Fruit fly (Drosophila melanogaster) whole organism, pupa: ENCODE data around the gene pico.

Source experiments
- CG10348 ChIP-seq: fragments of 200-800 bp; sonication (Bioruptor generic); IDR thresholded peaks from 2 replicates; pipeline ENCODE4 v1.3.6; 2022; ENCODE audit warnings: missing biosample characterization, missing genetic modification characterization
- CG12605 ChIP-seq: fragments of 200-800 bp; sonication (Bioruptor generic); IDR thresholded peaks from 2 replicates; pipeline ENCODE4 v1.3.6; 2022; ENCODE audit warnings: missing biosample characterization, missing genetic modification characterization
- CG13204 ChIP-seq: fragments of 200-800 bp; sonication (Bioruptor generic); optimal IDR thresholded peaks from 2 replicates; lab custom pipeline; 2018; ENCODE audit warnings: missing biosample characterization, mild to moderate bottlenecking, missing genetic modification characterization, moderate library complexity
- CG14655 ChIP-seq: fragments of 200-800 bp; sonication (Bioruptor generic); optimal IDR thresholded peaks from 3 replicates; lab custom pipeline; 2017; ENCODE audit warnings: mild to moderate bottlenecking, missing biosample characterization, missing genetic modification reagents, missing genetic modification characterization
- CG15710 ChIP-seq: fragments of 200-800 bp; sonication (Bioruptor generic); optimal IDR thresholded peaks from 2 replicates; lab custom pipeline; 2018; ENCODE audit warnings: missing biosample characterization, mild to moderate bottlenecking, missing genetic modification characterization, moderate library complexity
- CG17806 ChIP-seq: fragments of 200-800 bp; sonication (Bioruptor generic); optimal IDR thresholded peaks from 2 replicates; lab custom pipeline; 2018; ENCODE audit warnings: missing biosample characterization, mild to moderate bottlenecking, missing genetic modification characterization, moderate library complexity
- CG32121 ChIP-seq: fragments of 200-800 bp; sonication (Bioruptor generic); IDR thresholded peaks from 2 replicates; pipeline ENCODE4 v1.3.6; 2022; ENCODE audit warnings: missing biosample characterization, missing genetic modification characterization
- CG34367 ChIP-seq: fragments of 200-800 bp; sonication (Bioruptor generic); optimal IDR thresholded peaks from 2 replicates; lab custom pipeline; 2018; ENCODE audit warnings: missing biosample characterization, mild to moderate bottlenecking, missing genetic modification characterization
- CG4496 ChIP-seq: fragments of 200-800 bp; sonication (Bioruptor generic); IDR thresholded peaks from 3 replicates; pipeline ENCODE4 v1.3.6; 2022; ENCODE audit warnings: missing biosample characterization, missing genetic modification characterization
- CG8159 ChIP-seq: fragments of 200-800 bp; sonication (Bioruptor generic); optimal IDR thresholded peaks from 3 replicates; lab custom pipeline; 2018; ENCODE audit warnings: missing biosample characterization, mild to moderate bottlenecking, missing genetic modification characterization, moderate library complexity
- CG8301 ChIP-seq: fragments of 200-800 bp; sonication (Bioruptor generic); optimal IDR thresholded peaks from 2 replicates; lab custom pipeline; 2018; ENCODE audit warnings: missing biosample characterization, mild to moderate bottlenecking, missing genetic modification characterization
- CG9948 ChIP-seq: fragments of 200-800 bp; sonication (Bioruptor generic); optimal IDR thresholded peaks from 2 replicates; lab custom pipeline; 2018; ENCODE audit warnings: missing biosample characterization, mild to moderate bottlenecking, missing genetic modification characterization, moderate library complexity
- D1 ChIP-seq: fragments of 200-800 bp; sonication (Bioruptor generic); optimal IDR thresholded peaks from 2 replicates; lab custom pipeline; 2018; ENCODE audit warnings: missing biosample characterization, mild to moderate bottlenecking, missing genetic modification characterization, moderate library complexity
- EcR ChIP-seq: fragments of 200-800 bp; sonication (Bioruptor generic); optimal IDR thresholded peaks from 3 replicates; lab custom pipeline; 2019; ENCODE audit warnings: missing biosample characterization, missing genetic modification characterization, mild to moderate bottlenecking, moderate library complexity, missing genetic modification reagents
- Ets98B ChIP-seq: fragments of 200-800 bp; sonication (Bioruptor generic); IDR thresholded peaks from 2 replicates; pipeline ENCODE4 v1.3.6; 2022; ENCODE audit warnings: missing biosample characterization, missing genetic modification characterization
- Pif1A ChIP-seq: fragments of 200-800 bp; sonication (Bioruptor generic); optimal IDR thresholded peaks from 3 replicates; lab custom pipeline; 2016; ENCODE audit warnings: missing biosample characterization, missing genetic modification characterization
- Pif1B ChIP-seq: fragments of 200-800 bp; sonication (Bioruptor generic); optimal IDR thresholded peaks from 3 replicates; lab custom pipeline; 2016; ENCODE audit warnings: missing biosample characterization, missing genetic modification characterization
- Snoo ChIP-seq: fragments of 200-800 bp; sonication (Bioruptor generic); optimal IDR thresholded peaks from 3 replicates; lab custom pipeline; 2017; ENCODE audit warnings: missing biosample characterization, mild to moderate bottlenecking, missing genetic modification characterization, inconsistent platforms
- fd96Ca ChIP-seq: fragments of 200-800 bp; sonication (Bioruptor generic); IDR thresholded peaks from 3 replicates; pipeline ENCODE4 v1.3.6; 2022; ENCODE audit warnings: missing biosample characterization, missing genetic modification characterization
- gl ChIP-seq: fragments of 200-800 bp; sonication (Bioruptor generic); optimal IDR thresholded peaks from 2 replicates; lab custom pipeline; 2018; ENCODE audit warnings: missing biosample characterization, mild to moderate bottlenecking, missing genetic modification characterization
- rn ChIP-seq: fragments of 200-800 bp; sonication (Bioruptor generic); IDR thresholded peaks from 2 replicates; pipeline ENCODE4 v1.3.6; 2022; ENCODE audit warnings: missing biosample characterization, missing genetic modification characterization

Gene pico

DNA sequence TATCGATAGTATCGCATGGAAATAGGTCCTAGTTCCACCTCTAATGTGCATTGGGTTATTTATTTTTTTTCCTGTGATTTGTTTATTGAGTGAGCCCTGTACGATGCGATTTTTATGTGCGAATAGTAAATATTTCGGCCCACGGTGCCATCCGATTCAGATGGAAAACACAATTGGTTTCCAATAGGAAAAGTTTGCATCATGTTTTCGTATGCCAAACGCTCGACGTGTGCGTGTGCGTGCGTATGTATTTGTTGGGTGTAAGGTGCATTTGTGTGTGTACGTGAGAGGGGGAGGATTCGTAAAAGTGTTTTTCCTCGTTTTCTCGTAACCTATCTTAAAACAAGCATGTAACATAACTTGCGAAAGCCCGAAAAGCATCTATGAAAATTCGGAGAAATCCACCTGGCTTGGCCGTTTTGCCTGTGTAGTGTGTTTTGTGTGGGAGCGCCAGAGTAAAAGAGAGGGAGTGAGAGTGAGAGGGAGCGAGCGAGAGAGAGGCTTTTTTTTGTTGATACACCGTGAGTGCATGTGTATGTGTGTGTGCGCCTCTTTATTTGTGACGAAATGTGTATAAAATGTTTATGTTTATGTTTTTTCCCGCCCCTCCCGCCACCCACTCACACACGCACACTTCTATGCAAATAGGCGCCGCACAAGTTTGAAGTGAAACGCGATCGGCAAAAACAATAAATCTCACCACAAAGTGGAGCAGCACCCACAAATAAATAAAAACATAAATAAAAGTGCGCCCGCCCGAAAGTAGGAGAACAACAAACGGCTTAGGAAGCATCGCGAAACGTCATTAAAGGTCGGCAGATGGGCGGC, 14.5 kb upstream of the pico start, which contains the start of gene Hers:
Gene Hers, plus strand, starts transcription at position 2 of the 828 bp plus-strand sequence.
- TF ChIP-seq CG8159: no peak
- TF ChIP-seq CG9948 (tag; lab: Kevin White, UChicago): no peak
- TF ChIP-seq Pif1B (GFP tag; lab: Kevin White, UChicago): no peak
- TF ChIP-seq CG12605: no peak
- TF ChIP-seq CG15710 (tag; lab: Kevin White, UChicago): no peak
- TF ChIP-seq rn (GFP tag; lab: Robert Waterston, UW): no peak
- TF ChIP-seq CG32121 (GFP tag; lab: Robert Waterston, UW): no peak
- no peak for TF ChIP-seq Ets98B
- no peak for TF ChIP-seq EcR (GFP tag; lab: Kevin White, UChicago)
- no peak for TF ChIP-seq CG4496 (GFP tag; lab: Robert Waterston, UW)
- TF ChIP-seq Snoo (tag; lab: Kevin White, UChicago): no peak
- TF ChIP-seq Pif1A (GFP tag; lab: Kevin White, UChicago): no peak
- TF ChIP-seq CG17806 (tag; lab: Kevin White, UChicago): no peak
- TF ChIP-seq D1 (tag; lab: Kevin White, UChicago): no peak
- TF ChIP-seq fd96Ca (GFP tag; lab: Robert Waterston, UW): no peak
- TF ChIP-seq, all 21 proteins: peak for 0

DNA sequence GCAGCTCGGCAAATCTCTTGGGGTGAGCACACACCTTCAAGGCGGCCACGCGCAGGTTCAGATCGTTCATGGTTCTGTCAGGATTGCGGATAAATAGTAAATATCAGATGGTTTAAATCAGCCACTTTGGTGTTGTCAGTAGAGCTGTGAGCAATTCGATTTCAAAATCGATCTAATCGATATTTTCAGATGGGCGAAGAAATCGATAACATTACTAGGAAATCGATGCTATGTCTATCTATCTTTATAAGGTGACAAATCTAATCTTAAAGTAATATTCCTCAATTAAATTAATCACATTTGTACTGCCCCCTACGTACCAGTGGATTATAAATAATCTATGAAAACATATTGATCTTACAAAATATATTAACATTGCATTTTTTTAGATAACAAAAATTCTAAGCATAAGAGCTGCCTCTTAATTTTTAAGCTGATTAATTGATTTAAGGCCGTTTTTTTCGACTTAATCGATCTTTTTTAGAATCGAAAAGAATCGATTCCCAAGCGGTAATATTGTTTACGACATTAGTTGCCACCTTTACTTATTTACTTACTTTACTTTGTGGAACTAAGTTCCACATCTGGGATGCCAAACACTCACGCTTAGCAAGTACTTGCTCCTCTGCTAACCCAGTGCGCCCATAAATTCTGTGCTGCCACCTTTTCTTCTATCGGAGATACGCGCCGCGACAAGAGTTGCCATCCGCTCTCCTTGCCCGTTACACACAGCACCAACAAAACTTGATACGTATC, 13.7 kb upstream of the pico start, which contains the start of gene THADA:
Gene THADA, minus strand, starts transcription at position 136 of the 756 bp plus-strand sequence.
- 0 out of 3 replicates have a peak, but pooled peaks have one; percentile 19 for TF ChIP-seq CG4496 (GFP tag; lab: Robert Waterston, UW)
- TF ChIP-seq CG9948 (tag; lab: Kevin White, UChicago): peak; percentile 10
- no peak for TF ChIP-seq EcR (GFP tag; lab: Kevin White, UChicago)
- no peak for TF ChIP-seq CG14655 (GFP tag; lab: Kevin White, UChicago)
- TF ChIP-seq Pif1A (GFP tag; lab: Kevin White, UChicago): no peak
- no peak for TF ChIP-seq CG12605
- TF ChIP-seq Snoo (tag; lab: Kevin White, UChicago): no peak
- TF ChIP-seq Ets98B: no peak; the same call in 1 of the 2 replicates
- peak; percentile 7 for TF ChIP-seq CG17806 (tag; lab: Kevin White, UChicago)
- TF ChIP-seq D1 (tag; lab: Kevin White, UChicago): no peak
- no peak for TF ChIP-seq rn (GFP tag; lab: Robert Waterston, UW)
- peak; percentile 18 for TF ChIP-seq CG15710 (tag; lab: Kevin White, UChicago)
- no peak for TF ChIP-seq Pif1B (GFP tag; lab: Kevin White, UChicago)
- no peak for TF ChIP-seq CG34367 (tag; lab: Kevin White, UChicago)
- no peak for TF ChIP-seq fd96Ca (GFP tag; lab: Robert Waterston, UW)
- no peak for TF ChIP-seq CG10348 (GFP tag; lab: Robert Waterston, UW)
- no peak for TF ChIP-seq gl (tag; lab: Kevin White, UChicago)
- no peak for TF ChIP-seq CG8159
- no peak for TF ChIP-seq CG32121 (GFP tag; lab: Robert Waterston, UW)
- TF ChIP-seq CG13204 (GFP tag; lab: Kevin White, UChicago): no peak
- no peak for TF ChIP-seq CG8301 (tag; lab: Kevin White, UChicago)

DNA sequence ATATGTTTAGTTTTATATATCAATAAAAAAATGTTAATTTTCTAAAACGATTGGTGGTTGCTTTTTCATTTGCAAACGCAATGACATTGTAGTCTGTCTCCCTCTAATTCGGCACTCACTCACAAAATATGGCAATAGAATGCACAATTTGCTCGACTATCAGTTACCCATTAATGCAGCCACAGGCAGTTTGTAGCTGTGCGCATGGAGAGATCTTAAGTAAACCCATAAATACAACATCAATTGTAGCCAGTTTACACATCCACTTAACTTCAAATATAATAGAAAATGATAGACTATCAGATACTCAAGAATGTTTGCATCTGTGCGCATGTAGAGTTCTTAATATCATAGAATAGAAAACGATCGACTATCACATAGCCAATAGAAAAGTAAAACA, 7.5 kb upstream of the pico start:
- TF ChIP-seq Pif1B (GFP tag; lab: Kevin White, UChicago) (no peak), rn (GFP tag; lab: Robert Waterston, UW) (no peak), CG34367 (tag; lab: Kevin White, UChicago) (no peak), EcR (GFP tag; lab: Kevin White, UChicago) (no peak), gl (tag; lab: Kevin White, UChicago) (no peak), CG9948 (tag; lab: Kevin White, UChicago) (no peak), D1 (tag; lab: Kevin White, UChicago) (no peak)

DNA sequence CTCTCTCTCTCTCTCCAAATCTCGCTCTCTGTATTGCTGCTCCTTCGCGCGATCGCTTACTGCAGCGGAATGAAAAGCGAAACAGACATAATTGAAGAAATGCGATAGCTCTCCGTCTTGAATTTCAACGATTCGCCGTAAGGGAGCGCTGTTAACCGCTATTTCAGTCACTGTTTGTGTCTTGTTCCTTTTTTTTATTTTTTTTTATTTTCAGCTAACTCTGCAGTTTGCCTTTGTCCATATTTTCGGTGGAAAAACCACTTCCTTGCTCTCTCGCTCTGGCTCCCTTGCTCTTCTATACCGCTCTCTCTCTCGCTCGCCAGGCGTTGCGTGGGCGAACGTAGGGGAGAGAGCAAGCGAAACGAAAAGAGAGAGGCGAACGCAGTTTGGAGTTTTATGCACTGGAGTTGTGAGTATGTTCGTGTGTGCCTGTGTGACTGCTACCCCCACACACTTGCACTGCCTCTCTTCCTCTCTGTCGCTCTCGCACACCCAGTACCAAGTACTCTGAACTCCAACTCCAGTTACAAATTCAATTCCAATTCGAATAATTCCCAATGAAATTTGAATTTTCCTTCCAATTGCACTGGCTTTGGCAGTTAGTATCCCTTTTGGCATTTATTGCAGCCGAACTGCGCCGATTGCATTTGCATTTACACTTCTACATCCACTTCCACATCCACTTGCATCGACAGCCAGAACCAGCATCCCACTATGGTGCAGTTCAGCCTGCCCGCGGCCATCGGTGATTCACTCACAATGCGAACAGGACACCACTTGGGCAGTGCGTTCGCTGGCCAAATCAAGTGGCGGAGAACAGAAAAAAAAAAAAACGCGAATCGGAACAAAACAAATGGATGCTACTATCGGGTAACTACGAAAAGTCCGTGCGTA, 517 bp downstream of the pico start:
- TF ChIP-seq Ets98B (0 out of 2 replicates have a peak, but pooled peaks have one; percentile 11), Snoo (tag; lab: Kevin White, UChicago) (no peak), CG4496 (GFP tag; lab: Robert Waterston, UW) (0 out of 3 replicates have a peak, but pooled peaks have one; percentile 13)
- TF ChIP-seq, all 21 proteins: peak for 2
